Fruit fly (Drosophila melanogaster) whole organism, embryonic: Measurements from ENCODE around the gene mahe.

ENCODE experiments used
- ATbp ChIP-seq: fragments of 200-800 bp; sonication (Bioruptor generic); optimal IDR thresholded peaks from 2 replicates; lab custom pipeline; 2017; ENCODE audit warnings: missing biosample characterization, mild to moderate bottlenecking, missing genetic modification characterization, missing genetic modification reagents
- Aef1 ChIP-seq: fragments of 200-800 bp; sonication (Bioruptor generic); IDR thresholded peaks from 3 replicates; pipeline ENCODE4 v1.3.6; 2022; ENCODE audit warnings: missing biosample characterization, missing genetic modification characterization
- Asciz ChIP-seq: fragments of 200-800 bp; sonication (Bioruptor generic); optimal IDR thresholded peaks from 2 replicates; lab custom pipeline; 2017; ENCODE audit warnings: missing biosample characterization, mild to moderate bottlenecking, missing genetic modification characterization, missing genetic modification reagents
- Atf6 ChIP-seq: fragments of 200-800 bp; sonication (Bioruptor generic); IDR thresholded peaks from 2 replicates; pipeline ENCODE4 v1.3.6; 2022; ENCODE audit warnings: missing biosample characterization, missing genetic modification characterization
- Blimp-1 ChIP-seq: fragments of 200-800 bp; sonication (Bioruptor generic); optimal IDR thresholded peaks from 3 replicates; lab custom pipeline; 2018; ENCODE audit warnings: missing biosample characterization, missing genetic modification characterization, mild to moderate bottlenecking, moderate library complexity, missing genetic modification reagents
- CG11398 ChIP-seq: fragments of 200-800 bp; sonication (Bioruptor generic); optimal IDR thresholded peaks from 2 replicates; lab custom pipeline; 2016; ENCODE audit warnings: missing biosample characterization, missing genetic modification characterization
- CG13424 ChIP-seq: fragments of 200-800 bp; sonication (Bioruptor generic); optimal IDR thresholded peaks from 2 replicates; lab custom pipeline; 2019; ENCODE audit warnings: missing biosample characterization, mild to moderate bottlenecking, missing genetic modification characterization, moderate library complexity
- CG13775 ChIP-seq: fragments of 200-800 bp; sonication (Bioruptor generic); optimal IDR thresholded peaks from 3 replicates; lab custom pipeline; 2017; ENCODE audit warnings: missing biosample characterization, mild to moderate bottlenecking, missing genetic modification characterization
- CG15479 ChIP-seq: fragments of 200-800 bp; sonication (Bioruptor generic); optimal IDR thresholded peaks from 3 replicates; lab custom pipeline; 2019; ENCODE audit warnings: missing biosample characterization, mild to moderate bottlenecking, missing genetic modification characterization, moderate library complexity
- CG17359 ChIP-seq: fragments of 200-800 bp; sonication (Bioruptor generic); optimal IDR thresholded peaks from 3 replicates; lab custom pipeline; 2018; ENCODE audit warnings: missing biosample characterization, mild to moderate bottlenecking, missing genetic modification characterization, moderate library complexity
- CG17802 ChIP-seq: fragments of 200-800 bp; sonication (Bioruptor generic); optimal IDR thresholded peaks from 2 replicates; lab custom pipeline; 2018; ENCODE audit warnings: missing biosample characterization, mild to moderate bottlenecking, missing genetic modification characterization, moderate library complexity
- CG2120 ChIP-seq: fragments of 200-800 bp; sonication (Bioruptor generic); optimal IDR thresholded peaks from 3 replicates; lab custom pipeline; 2016; ENCODE audit warnings: missing biosample characterization, missing genetic modification characterization
- CG4282 ChIP-seq: fragments of 200-800 bp; sonication (Bioruptor generic); optimal IDR thresholded peaks from 2 replicates; lab custom pipeline; 2016; ENCODE audit warnings: missing biosample characterization, missing genetic modification characterization
- CG4360 ChIP-seq: fragments of 200-800 bp; sonication (Bioruptor generic); IDR thresholded peaks from 2 replicates; pipeline ENCODE4 v1.3.6; 2022; ENCODE audit warnings: missing biosample characterization, missing genetic modification characterization
- CG4854 ChIP-seq: fragments of 200-800 bp; sonication (Bioruptor generic); optimal IDR thresholded peaks from 2 replicates; lab custom pipeline; 2016; ENCODE audit warnings: missing biosample characterization, missing genetic modification characterization, inconsistent platforms
- CG6654 ChIP-seq: fragments of 200-800 bp; sonication (Bioruptor generic); optimal IDR thresholded peaks from 2 replicates; lab custom pipeline; 2017; ENCODE audit warnings: missing biosample characterization, mild to moderate bottlenecking, missing genetic modification characterization
- CG8290 ChIP-seq, 3 experiments: fragments of 200-800 bp; sonication (Bioruptor generic); optimal IDR thresholded peaks; 2 replicates each; lab custom pipeline; 2016 to 2019; ENCODE audit warnings: missing biosample characterization in 3 of 3, missing genetic modification characterization in 3 of 3, mild to moderate bottlenecking in 2 of 3, moderate library complexity in 1 of 3
- CG8944 ChIP-seq: fragments of 200-800 bp; sonication (Bioruptor generic); optimal IDR thresholded peaks from 3 replicates; lab custom pipeline; 2016; ENCODE audit warnings: missing biosample characterization, missing genetic modification characterization
- D ChIP-seq, 2 experiments: fragments of 200-800 bp in 1 of 2; fragments of >200 bp in 1 of 2; sonication (Bioruptor generic) in 1 of 2; optimal IDR thresholded peaks; 2 replicates in 1 of 2; 3 replicates in 1 of 2; lab custom pipeline; 2017; ENCODE audit warnings: mild to moderate bottlenecking in 1 of 2, missing biosample characterization in 1 of 2, missing genetic modification characterization in 1 of 2, missing genetic modification reagents in 1 of 2
- GATAe ChIP-seq: fragments of 200-800 bp; sonication (Bioruptor generic); conservative IDR thresholded peaks from 2 replicates; pipeline ENCODE4 v1.3.6; 2022; ENCODE audit warnings: missing biosample characterization, missing genetic modification characterization
- HHEX ChIP-seq: fragments of 200-800 bp; sonication (Bioruptor generic); optimal IDR thresholded peaks from 3 replicates; lab custom pipeline; 2017; ENCODE audit warnings: missing biosample characterization, mild to moderate bottlenecking, missing genetic modification characterization, missing genetic modification reagents
- HLH54F ChIP-seq: fragments of 200-800 bp; sonication (Bioruptor generic); optimal IDR thresholded peaks from 3 replicates; lab custom pipeline; 2016; ENCODE audit warnings: missing biosample characterization, missing genetic modification characterization
- MESR4 ChIP-seq: fragments of 200-800 bp; sonication (Bioruptor generic); optimal IDR thresholded peaks from 2 replicates; lab custom pipeline; 2018; ENCODE audit warnings: missing biosample characterization, mild to moderate bottlenecking, missing genetic modification characterization, moderate library complexity
- Meics ChIP-seq: fragments of 200-800 bp; sonication (Bioruptor generic); optimal IDR thresholded peaks from 2 replicates; lab custom pipeline; 2017; ENCODE audit warnings: missing biosample characterization, mild to moderate bottlenecking, missing genetic modification characterization
- NC2β ChIP-seq: fragments of 200-800 bp; sonication (Bioruptor generic); optimal IDR thresholded peaks from 2 replicates; lab custom pipeline; 2016; ENCODE audit warnings: missing biosample characterization, missing genetic modification characterization
- Neu2 ChIP-seq: fragments of 200-800 bp; sonication (Bioruptor generic); optimal IDR thresholded peaks from 3 replicates; lab custom pipeline; 2016; ENCODE audit warnings: missing biosample characterization, missing genetic modification characterization, borderline replicate concordance
- Oaz ChIP-seq: fragments of 200-800 bp; sonication (Bioruptor generic); IDR thresholded peaks from 2 replicates; pipeline ENCODE4 v1.3.6; 2022; ENCODE audit warnings: missing biosample characterization, missing genetic modification characterization
- Optix ChIP-seq: fragments of 200-800 bp; sonication (Bioruptor generic); IDR thresholded peaks from 3 replicates; pipeline ENCODE4 v1.3.6; 2022; ENCODE audit warnings: missing biosample characterization, missing genetic modification characterization
- Pdp1 ChIP-seq, 2 experiments: fragments of 200-800 bp; sonication (Bioruptor generic); optimal IDR thresholded peaks; 3 replicates each; lab custom pipeline; 2016; ENCODE audit warnings: missing biosample characterization in 2 of 2, missing genetic modification characterization in 2 of 2, mild to moderate bottlenecking in 1 of 2, moderate library complexity in 1 of 2
- Trl ChIP-seq, 3 experiments: fragments of >200 bp in 2 of 3; fragments of 200-800 bp in 1 of 3; sonication (Bioruptor generic) in 1 of 3; optimal IDR thresholded peaks; 2 replicates in 1 of 3; 3 replicates in 2 of 3; lab custom pipeline; 2016 to 2017; ENCODE audit warnings: missing biosample characterization in 1 of 3, missing genetic modification characterization in 1 of 3
- bsh ChIP-seq, 2 experiments: fragments of 200-800 bp; sonication (Bioruptor generic); optimal IDR thresholded peaks; 2 replicates each; lab custom pipeline; 2017 to 2018; ENCODE audit warnings: mild to moderate bottlenecking in 2 of 2, missing biosample characterization in 2 of 2, missing genetic modification characterization in 2 of 2, moderate library complexity in 1 of 2
- chinmo ChIP-seq: fragments of 200-800 bp; sonication (Bioruptor generic); IDR thresholded peaks from 4 replicates; pipeline ENCODE4 v1.3.6; 2022; ENCODE audit warnings: missing biosample characterization, missing genetic modification characterization; ENCODE audit not compliant: partially characterized antibody
- dmrt11E ChIP-seq: fragments of 200-800 bp; sonication (Bioruptor generic); optimal IDR thresholded peaks from 3 replicates; lab custom pipeline; 2018; ENCODE audit warnings: missing biosample characterization, mild to moderate bottlenecking, missing genetic modification characterization, moderate library complexity
- ems ChIP-seq: fragments of 200-800 bp; sonication (Bioruptor generic); optimal IDR thresholded peaks from 3 replicates; lab custom pipeline; 2016; ENCODE audit warnings: missing biosample characterization, missing genetic modification characterization
- fd102C ChIP-seq: fragments of 200-800 bp; sonication (Bioruptor generic); optimal IDR thresholded peaks from 2 replicates; lab custom pipeline; 2018; ENCODE audit warnings: missing biosample characterization, mild to moderate bottlenecking, missing genetic modification characterization, moderate library complexity
- fu2 ChIP-seq: fragments of 200-800 bp; sonication (Bioruptor generic); optimal IDR thresholded peaks from 2 replicates; lab custom pipeline; 2016; ENCODE audit warnings: missing biosample characterization, missing genetic modification characterization
- gsb-n ChIP-seq: fragments of 200-800 bp; sonication (Bioruptor generic); optimal IDR thresholded peaks from 3 replicates; lab custom pipeline; 2018; ENCODE audit warnings: missing biosample characterization, mild to moderate bottlenecking, missing genetic modification characterization
- jing ChIP-seq: fragments of 200-800 bp; sonication (Bioruptor generic); optimal IDR thresholded peaks from 2 replicates; lab custom pipeline; 2018; ENCODE audit warnings: missing biosample characterization, mild to moderate bottlenecking, missing genetic modification characterization
- kni ChIP-seq: fragments of 200-800 bp; sonication (Bioruptor generic); optimal IDR thresholded peaks from 3 replicates; lab custom pipeline; 2017; ENCODE audit warnings: mild to moderate bottlenecking, missing biosample characterization, missing genetic modification reagents, missing genetic modification characterization
- lab ChIP-seq: fragments of 200-800 bp; sonication (Bioruptor generic); optimal IDR thresholded peaks from 3 replicates; lab custom pipeline; 2017; ENCODE audit warnings: missing biosample characterization, missing genetic modification characterization, mild to moderate bottlenecking, moderate library complexity, missing genetic modification reagents
- nom ChIP-seq: fragments of 200-800 bp; sonication (Bioruptor generic); optimal IDR thresholded peaks from 2 replicates; lab custom pipeline; 2017; ENCODE audit warnings: missing biosample characterization, missing genetic modification characterization, mild to moderate bottlenecking, moderate library complexity, missing genetic modification reagents
- pros ChIP-seq: fragments of 200-800 bp; sonication (Bioruptor generic); optimal IDR thresholded peaks from 3 replicates; lab custom pipeline; 2019; ENCODE audit warnings: missing biosample characterization, mild to moderate bottlenecking, missing genetic modification characterization, moderate library complexity
- pum ChIP-seq: fragments of 200-800 bp; sonication (Bioruptor generic); optimal IDR thresholded peaks from 2 replicates; lab custom pipeline; 2016; ENCODE audit warnings: missing biosample characterization, missing genetic modification characterization
- schlank ChIP-seq: fragments of 200-800 bp; sonication (Bioruptor generic); optimal IDR thresholded peaks from 2 replicates; lab custom pipeline; 2018; ENCODE audit warnings: missing biosample characterization, mild to moderate bottlenecking, missing genetic modification characterization
- sisA ChIP-seq: fragments of 200-800 bp; sonication (Bioruptor generic); IDR thresholded peaks from 2 replicates; pipeline ENCODE4 v1.3.6; 2022; ENCODE audit warnings: missing biosample characterization, missing genetic modification characterization
- ttk ChIP-seq: fragments of 200-800 bp; sonication (Bioruptor generic); IDR thresholded peaks from 2 replicates; pipeline ENCODE4 v2.1.2; 2022; ENCODE audit warnings: missing biosample characterization, missing genetic modification characterization

The mahe gene

dm6 chrX:7967848-7968143, 36.6 kb upstream of the mahe start:
- TF ChIP-seq Pdp1 (GFP tag; optimal IDR thresholded peaks at IDR 0.05; lab: Kevin White, UChicago): peak in 1 of 2 experiments; percentile 52
- 0 out of 2 replicates have a peak, but pooled peaks have one; percentile 1 for TF ChIP-seq ttk (GFP tag; lab: Robert Waterston, UW)
- peak; percentile 6 for TF ChIP-seq nom (GFP tag; lab: Kevin White, UChicago)
- TF ChIP-seq GATAe (GFP tag; lab: Robert Waterston, UW): no peak
- TF ChIP-seq fu2 (GFP tag; lab: Kevin White, UChicago): no peak
- TF ChIP-seq Blimp-1 (GFP tag; lab: Kevin White, UChicago): no peak
- TF ChIP-seq Trl (optimal IDR thresholded peaks at IDR 0.05; lab: Kevin White, UChicago): peak in 1 of 2 experiments; percentile 40
- TF ChIP-seq Trl (GFP tag; optimal IDR thresholded peaks at IDR 0.05; lab: Kevin White, UChicago): no peak
- no peak for TF ChIP-seq CG4282 (GFP tag; lab: Kevin White, UChicago)
- TF ChIP-seq dmrt11E: no peak
- peak; percentile 65; the same call in 1 of the 2 replicates for TF ChIP-seq CG4360
- peak; percentile 52 for TF ChIP-seq CG15479
- TF ChIP-seq chinmo (GFP tag; lab: Robert Waterston, UW): 0 out of 4 replicates have a peak, but pooled peaks have one; percentile 60
- TF ChIP-seq CG17359: no peak
- no peak for TF ChIP-seq gsb-n (tag; lab: Kevin White, UChicago)
- TF ChIP-seq Optix (GFP tag; lab: Robert Waterston, UW): no peak
- no peak for TF ChIP-seq NC2β (GFP tag; lab: Kevin White, UChicago)
- no peak for TF ChIP-seq pum (GFP tag; lab: Kevin White, UChicago)
- TF ChIP-seq pros (GFP tag; lab: Kevin White, UChicago): peak; percentile 60
- TF ChIP-seq Oaz (GFP tag; lab: Robert Waterston, UW): no peak

- TF ChIP-seq ems (no peak), jing (GFP tag; lab: Kevin White, UChicago) (no peak), Aef1 (GFP tag; lab: Robert Waterston, UW) (peak; percentile 88), NC2β (GFP tag; lab: Kevin White, UChicago) (no peak), ATbp (no peak), HLH54F (no peak), CG6654 (GFP tag; lab: Kevin White, UChicago) (no peak), CG4854 (GFP tag; lab: Kevin White, UChicago) (no peak), schlank (tag; lab: Kevin White, UChicago) (no peak), sisA (GFP tag; lab: Robert Waterston, UW) (no peak), CG8290 (GFP tag; optimal IDR thresholded peaks at IDR 0.05; lab: Kevin White, UChicago) (no peak), CG8290 (tag; optimal IDR thresholded peaks at IDR 0.05; lab: Kevin White, UChicago) (peak in 1 of 2 experiments; percentile 59), Asciz (no peak), CG2120 (GFP tag; lab: Kevin White, UChicago) (no peak), Atf6 (0 out of 2 replicates have a peak, but pooled peaks have one; percentile 25), fd102C (GFP tag; lab: Kevin White, UChicago) (no peak), kni (GFP tag; lab: Kevin White, UChicago) (peak; percentile 6), CG11398 (GFP tag; lab: Kevin White, UChicago) (no peak), HHEX (peak; percentile 21), CG17802 (tag; lab: Kevin White, UChicago) (no peak), CG8944 (GFP tag; lab: Kevin White, UChicago) (no peak), CG13775 (GFP tag; lab: Kevin White, UChicago) (no peak), D (optimal IDR thresholded peaks at IDR 0.05; lab: Kevin White, UChicago) (no peak), D (GFP tag; optimal IDR thresholded peaks at IDR 0.05; lab: Kevin White, UChicago) (peak; percentile 5), bsh (GFP tag; optimal IDR thresholded peaks at IDR 0.05; lab: Kevin White, UChicago) (no peak), lab (GFP tag; lab: Kevin White, UChicago) (peak; percentile 10), Neu2 (no peak), Meics (no peak), MESR4 (no peak), CG13424 (tag; lab: Kevin White, UChicago) (no peak)
Observed at dm6 chrX:7967052-7967847, 36.1 kb upstream of the mahe start.
